Worm (Caenorhabditis elegans) whole organism, L1 larva: ENCODE results near the gene srj-52.

Experiments
- C04F5.9 ChIP-seq: sonication (generic microtip); optimal IDR thresholded peaks from 2 replicates; lab custom pipeline; 2016; ENCODE audit warnings: missing genetic modification characterization, missing compliant biosample characterization
- C16A3.4 ChIP-seq: fragments of 150-350 bp; optimal IDR thresholded peaks from 2 replicates; lab custom pipeline; 2014; ENCODE audit warnings: missing biosample characterization, missing genetic modification characterization
- F16B12.6 ChIP-seq: fragments of 150-350 bp; optimal IDR thresholded peaks from 2 replicates; lab custom pipeline; 2014; ENCODE audit warnings: missing biosample characterization, missing genetic modification characterization
- alr-1 ChIP-seq: fragments of 200-800 bp; sonication (Bioruptor generic); optimal IDR thresholded peaks from 2 replicates; lab custom pipeline; 2018; ENCODE audit warnings: borderline replicate concordance, mild to moderate bottlenecking, missing genetic modification characterization, missing compliant biosample characterization
- aly-2 ChIP-seq: fragments of 150-350 bp; optimal IDR thresholded peaks from 2 replicates; lab custom pipeline; 2014; ENCODE audit warnings: missing biosample characterization, missing genetic modification characterization
- blmp-1 ChIP-seq: fragments of 150-350 bp; optimal IDR thresholded peaks from 2 replicates; lab custom pipeline; 2014; ENCODE audit warnings: missing biosample characterization, missing genetic modification characterization
- ces-1 ChIP-seq: fragments of 150-350 bp; optimal IDR thresholded peaks from 2 replicates; lab custom pipeline; 2014; ENCODE audit warnings: missing biosample characterization, missing genetic modification reagents, missing genetic modification characterization
- dsc-1 ChIP-seq: sonication (generic microtip); optimal IDR thresholded peaks from 2 replicates; lab custom pipeline; 2016; ENCODE audit warnings: mild to moderate bottlenecking, missing genetic modification characterization, missing compliant biosample characterization
- fkh-8 ChIP-seq: sonication (generic microtip); optimal IDR thresholded peaks from 2 replicates; lab custom pipeline; 2016; ENCODE audit warnings: mild to moderate bottlenecking, missing genetic modification characterization, missing compliant biosample characterization
- fos-1 ChIP-seq: fragments of 150-350 bp; optimal IDR thresholded peaks from 2 replicates; lab custom pipeline; 2014; ENCODE audit warnings: missing biosample characterization, missing genetic modification characterization
- grh-1 ChIP-seq: fragments of 200-800 bp; sonication (Bioruptor generic); IDR thresholded peaks from 2 replicates; pipeline ENCODE4 v1.3.6; 2022; ENCODE audit warnings: missing genetic modification reagents, missing genetic modification characterization, missing compliant biosample characterization
- hlh-17 ChIP-seq: fragments of 200-800 bp; sonication (Bioruptor generic); optimal IDR thresholded peaks from 2 replicates; lab custom pipeline; 2018; ENCODE audit warnings: missing genetic modification characterization, mild to moderate bottlenecking, missing compliant biosample characterization, moderate library complexity, borderline replicate concordance
- hpl-2 ChIP-seq: fragments of 150-350 bp; optimal IDR thresholded peaks from 2 replicates; lab custom pipeline; 2014; ENCODE audit warnings: missing biosample characterization, missing genetic modification reagents, missing genetic modification characterization
- lin-35 ChIP-seq, 2 experiments: fragments of 150-350 bp; optimal IDR thresholded peaks; 2 replicates each; lab custom pipeline; 2014; ENCODE audit warnings: missing biosample characterization in 2 of 2, missing genetic modification characterization in 2 of 2, missing genetic modification reagents in 2 of 2
- lsy-2 ChIP-seq, 2 experiments: fragments of 150-350 bp; optimal IDR thresholded peaks; 2 replicates each; lab custom pipeline; 2014; ENCODE audit warnings: missing biosample characterization in 2 of 2, missing genetic modification characterization in 2 of 2
- mab-9 ChIP-seq: fragments of 200-800 bp; sonication (Bioruptor generic); IDR thresholded peaks from 2 replicates; pipeline ENCODE4 v1.3.6; 2022; ENCODE audit warnings: missing genetic modification reagents, missing genetic modification characterization, missing compliant biosample characterization
- mdl-1 ChIP-seq, 2 experiments: fragments of 150-350 bp; optimal IDR thresholded peaks; 2 replicates each; lab custom pipeline; 2014 to 2017; ENCODE audit warnings: missing biosample characterization in 2 of 2, missing genetic modification characterization in 2 of 2, inconsistent platforms in 1 of 2
- mef-2 ChIP-seq: fragments of 150-350 bp; optimal IDR thresholded peaks from 2 replicates; lab custom pipeline; 2014; ENCODE audit warnings: missing biosample characterization, missing genetic modification characterization
- mep-1 ChIP-seq: fragments of 150-350 bp; optimal IDR thresholded peaks from 2 replicates; lab custom pipeline; 2014; ENCODE audit warnings: missing biosample characterization, missing genetic modification characterization
- nhr-12 ChIP-seq: sonication (generic microtip); optimal IDR thresholded peaks from 2 replicates; lab custom pipeline; 2017; ENCODE audit warnings: missing biosample characterization, missing genetic modification characterization
- nhr-19 ChIP-seq: fragments of 200-800 bp; sonication (Bioruptor generic); conservative IDR thresholded peaks from 2 replicates; pipeline ENCODE4 v1.3.6; 2022; ENCODE audit warnings: missing genetic modification characterization, missing compliant biosample characterization
- nhr-20 ChIP-seq: sonication (generic microtip); optimal IDR thresholded peaks from 2 replicates; lab custom pipeline; 2016; ENCODE audit warnings: mild to moderate bottlenecking, missing genetic modification characterization, missing compliant biosample characterization
- nhr-237 ChIP-seq: fragments of 150-350 bp; optimal IDR thresholded peaks from 2 replicates; lab custom pipeline; 2014; ENCODE audit warnings: missing biosample characterization, missing genetic modification characterization
- nhr-28 ChIP-seq: fragments of 150-350 bp; optimal IDR thresholded peaks from 2 replicates; lab custom pipeline; 2014; ENCODE audit warnings: missing biosample characterization, missing genetic modification characterization
- nhr-71 ChIP-seq: sonication (generic microtip); optimal IDR thresholded peaks from 2 replicates; lab custom pipeline; 2016; ENCODE audit warnings: mild to moderate bottlenecking, missing genetic modification characterization, moderate library complexity, missing compliant biosample characterization
- nhr-76 ChIP-seq: sonication (generic microtip); optimal IDR thresholded peaks from 2 replicates; lab custom pipeline; 2017; ENCODE audit warnings: missing biosample characterization, missing genetic modification characterization
- pax-3 ChIP-seq: fragments of 200-800 bp; sonication (Bioruptor generic); optimal IDR thresholded peaks from 2 replicates; lab custom pipeline; 2018; ENCODE audit warnings: mild to moderate bottlenecking, missing genetic modification characterization, moderate library complexity, missing compliant biosample characterization
- rnt-1 ChIP-seq: sonication (generic microtip); optimal IDR thresholded peaks from 2 replicates; lab custom pipeline; 2016; ENCODE audit warnings: mild to moderate bottlenecking, missing genetic modification characterization, moderate library complexity, missing compliant biosample characterization
- snpc-4 ChIP-seq: fragments of 150-350 bp; optimal IDR thresholded peaks from 2 replicates; lab custom pipeline; 2014; ENCODE audit warnings: missing biosample characterization, missing genetic modification characterization
- sptf-1 ChIP-seq: fragments of 150-350 bp; optimal IDR thresholded peaks from 2 replicates; lab custom pipeline; 2014; ENCODE audit warnings: missing biosample characterization, missing genetic modification characterization
- sup-37 ChIP-seq: fragments of 200-800 bp; sonication (Bioruptor generic); optimal IDR thresholded peaks from 2 replicates; lab custom pipeline; 2018; ENCODE audit warnings: mild to moderate bottlenecking, missing genetic modification characterization, missing compliant biosample characterization
- tlp-1 ChIP-seq: fragments of 150-350 bp; optimal IDR thresholded peaks from 2 replicates; lab custom pipeline; 2014; ENCODE audit warnings: missing biosample characterization, missing genetic modification characterization
- unc-130 ChIP-seq: fragments of 150-350 bp; optimal IDR thresholded peaks from 2 replicates; lab custom pipeline; 2017; ENCODE audit warnings: missing biosample characterization, missing genetic modification characterization, inconsistent platforms
- unc-86 ChIP-seq: sonication (generic microtip); optimal IDR thresholded peaks from 2 replicates; lab custom pipeline; 2016; ENCODE audit warnings: missing genetic modification characterization, missing compliant biosample characterization
- xbp-1 ChIP-seq: sonication (generic microtip); optimal IDR thresholded peaks from 2 replicates; lab custom pipeline; 2016; ENCODE audit warnings: missing genetic modification characterization, missing compliant biosample characterization

srj-52 gene

ce11 chrV:708808-709207 lies 13.0 kb upstream of the srj-52 start, which contains the start of gene srbc-39:
TSS of gene srbc-39 (plus strand) at chrV:709108.
- no peak for TF ChIP-seq nhr-28 (tag; lab: Kevin White, UChicago)
- TF ChIP-seq fkh-8 (tag; lab: Kevin White, UChicago), result no peak
- TF ChIP-seq ces-1 (GFP tag; lab: Kevin White, UChicago), result no peak
- no peak for TF ChIP-seq unc-86 (tag; lab: Kevin White, UChicago)
- no peak for TF ChIP-seq nhr-20 (tag; lab: Kevin White, UChicago)
- TF ChIP-seq pax-3 (tag; lab: Kevin White, UChicago), result no peak
- TF ChIP-seq nhr-19 (GFP tag; lab: Robert Waterston, UW), result no peak
- no peak for TF ChIP-seq mab-9 (GFP tag; lab: Robert Waterston, UW)
- no peak for TF ChIP-seq C04F5.9 (tag; lab: Kevin White, UChicago)
- TF ChIP-seq tlp-1 (tag; lab: Kevin White, UChicago), result no peak
- no peak for TF ChIP-seq fos-1 (tag; lab: Kevin White, UChicago)
- TF ChIP-seq hpl-2, result no peak
- TF ChIP-seq nhr-12 (tag; lab: Kevin White, UChicago), result no peak
- no peak for TF ChIP-seq xbp-1 (tag; lab: Kevin White, UChicago)
- TF ChIP-seq unc-130, result no peak
- TF ChIP-seq F16B12.6 (tag; lab: Kevin White, UChicago), result no peak

ce11 chrV:706918-707317 lies 11.1 kb upstream of the srj-52 start, which contains the start of gene srbc-38:
TSS of gene srbc-38 (plus strand) at chrV:707218.
- no peak for TF ChIP-seq grh-1 (GFP tag; lab: Robert Waterston, UW)
- no peak for TF ChIP-seq lsy-2 (tag; optimal IDR thresholded peaks at IDR 0.05; lab: Kevin White, UChicago)
- no peak for TF ChIP-seq C16A3.4 (tag; lab: Kevin White, UChicago)
- no peak for TF ChIP-seq nhr-71 (tag; lab: Kevin White, UChicago)
- no peak for TF ChIP-seq lin-35 (GFP tag; optimal IDR thresholded peaks at IDR 0.05; lab: Kevin White, UChicago)
- no peak for TF ChIP-seq sup-37 (GFP tag; lab: Kevin White, UChicago)
- no peak for TF ChIP-seq xbp-1 (tag; lab: Kevin White, UChicago)
- no peak for TF ChIP-seq mep-1 (tag; lab: Kevin White, UChicago)
- TF ChIP-seq nhr-28 (tag; lab: Kevin White, UChicago), result no peak
- TF ChIP-seq nhr-76, result no peak
- TF ChIP-seq C04F5.9 (tag; lab: Kevin White, UChicago), result no peak
- TF ChIP-seq sptf-1 (tag; lab: Kevin White, UChicago), result no peak
- TF ChIP-seq dsc-1 (tag; lab: Kevin White, UChicago), result no peak
- TF ChIP-seq mdl-1 (tag; optimal IDR thresholded peaks at IDR 0.05; lab: Kevin White, UChicago), result no peak
- no peak for TF ChIP-seq rnt-1 (tag; lab: Kevin White, UChicago)
- TF ChIP-seq hlh-17 (GFP tag; lab: Kevin White, UChicago), result no peak
- TF ChIP-seq nhr-237 (tag; lab: Kevin White, UChicago), result no peak
- no peak for TF ChIP-seq snpc-4 (tag; lab: Kevin White, UChicago)

ce11 chrV:702260-702659 lies 6.4 kb upstream of the srj-52 start, which contains the start of gene srbc-37:
TSS of gene srbc-37 (plus strand) at chrV:702560.
- TF ChIP-seq alr-1 (no peak), unc-86 (tag; lab: Kevin White, UChicago) (no peak)

ce11 chrV:699489-700129 lies 3.8 kb upstream of the srj-52 start, which contains the start of the genes ugt-29 and srx-5:
TSS of gene ugt-29 (minus strand) at chrV:699589.
TSS of gene srx-5 (plus strand) at chrV:700079.
- TF ChIP-seq grh-1 (GFP tag; lab: Robert Waterston, UW) (no peak), mef-2 (tag; lab: Kevin White, UChicago) (no peak), hpl-2 (no peak), dsc-1 (tag; lab: Kevin White, UChicago) (no peak), blmp-1 (tag; lab: Kevin White, UChicago) (no peak), aly-2 (tag; lab: Kevin White, UChicago) (no peak), pax-3 (tag; lab: Kevin White, UChicago) (no peak)
